Worm (Caenorhabditis elegans) whole organism, L1 larva: Measurements from ENCODE around the gene spe-27.

ENCODE experiments used
- aha-1 ChIP-seq: fragments of 150-350 bp; optimal IDR thresholded peaks from 2 replicates; lab custom pipeline; 2014; ENCODE audit warnings: missing biosample characterization, missing genetic modification characterization
- ama-1 ChIP-seq: fragments of 150-350 bp; optimal IDR thresholded peaks from 2 replicates; lab custom pipeline; 2014
- efl-1 ChIP-seq, 4 experiments: fragments of 150-350 bp; optimal IDR thresholded peaks in 3 of 4; peaks in 1 of 4; 1 replicate in 1 of 4; 2 replicates in 3 of 4; lab custom pipeline; 2014; ENCODE audit warnings: missing biosample characterization in 2 of 4, missing genetic modification characterization in 2 of 4, missing genetic modification reagents in 2 of 4
- fos-1 ChIP-seq: fragments of 150-350 bp; optimal IDR thresholded peaks from 2 replicates; lab custom pipeline; 2014; ENCODE audit warnings: missing biosample characterization, missing genetic modification characterization
- lin-15B ChIP-seq: fragments of 150-350 bp; sonication (generic microtip); optimal IDR thresholded peaks from 3 replicates; lab custom pipeline; 2014; ENCODE audit warnings: missing biosample characterization, missing genetic modification characterization
- lin-35 ChIP-seq, 2 experiments: fragments of 150-350 bp; optimal IDR thresholded peaks; 2 replicates each; lab custom pipeline; 2014; ENCODE audit warnings: missing biosample characterization in 2 of 2, missing genetic modification characterization in 2 of 2, missing genetic modification reagents in 2 of 2
- mep-1 ChIP-seq: fragments of 150-350 bp; optimal IDR thresholded peaks from 2 replicates; lab custom pipeline; 2014; ENCODE audit warnings: missing biosample characterization, missing genetic modification characterization
- nhr-11 ChIP-seq: fragments of 150-350 bp; optimal IDR thresholded peaks from 2 replicates; lab custom pipeline; 2014; ENCODE audit warnings: missing biosample characterization, missing genetic modification characterization
- nhr-28 ChIP-seq: fragments of 150-350 bp; optimal IDR thresholded peaks from 2 replicates; lab custom pipeline; 2014; ENCODE audit warnings: missing biosample characterization, missing genetic modification characterization
- pax-3 ChIP-seq: fragments of 200-800 bp; sonication (Bioruptor generic); optimal IDR thresholded peaks from 2 replicates; lab custom pipeline; 2018; ENCODE audit warnings: mild to moderate bottlenecking, missing genetic modification characterization, moderate library complexity, missing compliant biosample characterization
- pqm-1 ChIP-seq: sonication (generic microtip); optimal IDR thresholded peaks from 3 replicates; lab custom pipeline; 2017; ENCODE audit warnings: missing biosample characterization, missing genetic modification characterization
- swsn-7 ChIP-seq: sonication (generic microtip); optimal IDR thresholded peaks from 2 replicates; lab custom pipeline; 2016; ENCODE audit warnings: missing genetic modification characterization, missing compliant biosample characterization
- unc-62 ChIP-seq: fragments of 150-350 bp; optimal IDR thresholded peaks from 2 replicates; lab custom pipeline; 2014; ENCODE audit warnings: missing biosample characterization, missing genetic modification reagents, missing genetic modification characterization
- zag-1 ChIP-seq: fragments of 150-350 bp; optimal IDR thresholded peaks from 2 replicates; lab custom pipeline; 2014; ENCODE audit warnings: missing biosample characterization, missing genetic modification characterization

- TF ChIP-seq efl-1 (optimal IDR thresholded peaks at IDR 0.05; lab: Kevin White, UChicago) (no peak), efl-1 (GFP tag; optimal IDR thresholded peaks at IDR 0.05 in 1 of 2; lab: Kevin White, UChicago) (no peak), pax-3 (tag; lab: Kevin White, UChicago) (no peak), mep-1 (tag; lab: Kevin White, UChicago) (peak; percentile 2), swsn-7 (tag; lab: Kevin White, UChicago) (no peak), nhr-28 (no peak), lin-15B (tag; lab: Kevin White, UChicago) (no peak), unc-62 (no peak), ama-1 (lab: Kevin White, UChicago) (no peak), aha-1 (no peak), nhr-11 (no peak), zag-1 (tag; lab: Kevin White, UChicago) (no peak), lin-35 (GFP tag; optimal IDR thresholded peaks at IDR 0.05; lab: Kevin White, UChicago) (no peak), fos-1 (no peak), pqm-1 (tag; lab: Kevin White, UChicago) (no peak)
Measured at ce11 chrIV:5820056-5820799, 45.5 kb downstream of the spe-27 start.
